Fruit fly (Drosophila melanogaster) whole organism, prepupa: ENCODE measurements around the gene GluRIIE.

Source experiments
- CG10631 ChIP-seq: fragments of 200-800 bp; sonication (Bioruptor generic); optimal IDR thresholded peaks from 2 replicates; lab custom pipeline; 2016; ENCODE audit warnings: missing biosample characterization, missing genetic modification characterization
- CG10669 ChIP-seq: fragments of 200-800 bp; sonication (Bioruptor generic); optimal IDR thresholded peaks from 3 replicates; lab custom pipeline; 2018; ENCODE audit warnings: missing biosample characterization, mild to moderate bottlenecking, missing genetic modification characterization, moderate library complexity
- CG11762 ChIP-seq: fragments of 200-800 bp; sonication (Bioruptor generic); optimal IDR thresholded peaks from 3 replicates; lab custom pipeline; 2016; ENCODE audit warnings: missing biosample characterization, missing genetic modification characterization; ENCODE audit not compliant: insufficient read depth
- CG15336 ChIP-seq: fragments of 200-800 bp; sonication (Bioruptor generic); IDR thresholded peaks from 2 replicates; pipeline ENCODE4 v1.3.6; 2022; ENCODE audit warnings: missing biosample characterization, missing genetic modification characterization
- CG1621 ChIP-seq: fragments of 200-800 bp; sonication (Bioruptor generic); optimal IDR thresholded peaks from 3 replicates; lab custom pipeline; 2018; ENCODE audit warnings: missing biosample characterization, mild to moderate bottlenecking, missing genetic modification characterization
- CG3032 ChIP-seq: fragments of 200-800 bp; optimal IDR thresholded peaks from 2 replicates; lab custom pipeline; 2019; ENCODE audit warnings: missing biosample characterization, mild to moderate bottlenecking, missing genetic modification characterization, moderate library complexity
- CG32006 ChIP-seq: fragments of 200-800 bp; sonication (Bioruptor generic); optimal IDR thresholded peaks from 3 replicates; lab custom pipeline; 2017; ENCODE audit warnings: missing biosample characterization, mild to moderate bottlenecking, missing genetic modification characterization
- CG34406 ChIP-seq: fragments of 200-800 bp; sonication (Bioruptor generic); optimal IDR thresholded peaks from 3 replicates; lab custom pipeline; 2016; ENCODE audit warnings: missing biosample characterization, missing genetic modification characterization
- CG4318 ChIP-seq: fragments of 200-800 bp; sonication (Bioruptor generic); optimal IDR thresholded peaks from 3 replicates; lab custom pipeline; 2017; ENCODE audit warnings: missing biosample characterization, mild to moderate bottlenecking, missing genetic modification characterization
- CG6163 ChIP-seq: fragments of 200-800 bp; sonication (Bioruptor generic); IDR thresholded peaks from 3 replicates; pipeline ENCODE4 v1.3.6; 2022; ENCODE audit warnings: missing biosample characterization, missing genetic modification characterization
- CG6276 ChIP-seq: fragments of 200-800 bp; sonication (Bioruptor generic); optimal IDR thresholded peaks from 2 replicates; lab custom pipeline; 2017; ENCODE audit warnings: missing biosample characterization, mild to moderate bottlenecking, missing genetic modification characterization
- CG6792 ChIP-seq: fragments of 200-800 bp; sonication (Bioruptor generic); optimal IDR thresholded peaks from 3 replicates; lab custom pipeline; 2016; ENCODE audit warnings: missing biosample characterization, missing genetic modification characterization
- CG6808 ChIP-seq: fragments of 200-800 bp; sonication (Bioruptor generic); optimal IDR thresholded peaks from 3 replicates; lab custom pipeline; 2017; ENCODE audit warnings: missing biosample characterization, missing genetic modification characterization, mild to moderate bottlenecking, moderate library complexity, missing genetic modification reagents
- CG6854 ChIP-seq: fragments of 200-800 bp; sonication (Bioruptor generic); optimal IDR thresholded peaks from 2 replicates; lab custom pipeline; 2017; ENCODE audit warnings: missing biosample characterization, mild to moderate bottlenecking, missing genetic modification characterization
- CG8119 ChIP-seq: fragments of 200-800 bp; sonication (Bioruptor generic); IDR thresholded peaks from 3 replicates; pipeline ENCODE4 v1.3.6; 2022; ENCODE audit warnings: missing biosample characterization, missing genetic modification characterization
- CG8319 ChIP-seq: fragments of 200-800 bp; sonication (Bioruptor generic); optimal IDR thresholded peaks from 3 replicates; lab custom pipeline; 2016; ENCODE audit warnings: missing biosample characterization, missing genetic modification characterization
- CG8632 ChIP-seq: fragments of 200-800 bp; sonication (Bioruptor generic); optimal IDR thresholded peaks from 3 replicates; lab custom pipeline; 2016; ENCODE audit warnings: missing biosample characterization, missing genetic modification characterization
- Eip75B ChIP-seq: fragments of 200-800 bp; sonication (Bioruptor generic); optimal IDR thresholded peaks from 3 replicates; lab custom pipeline; 2016; ENCODE audit warnings: missing biosample characterization, missing genetic modification characterization
- Eip93F ChIP-seq: fragments of 200-800 bp; sonication (Bioruptor generic); optimal IDR thresholded peaks from 2 replicates; lab custom pipeline; 2016; ENCODE audit warnings: missing biosample characterization, mild to moderate bottlenecking, missing genetic modification characterization
- Ets21C ChIP-seq: fragments of 200-800 bp; sonication (Bioruptor generic); optimal IDR thresholded peaks from 3 replicates; lab custom pipeline; 2016; ENCODE audit warnings: missing biosample characterization, missing genetic modification characterization
- Gug ChIP-seq: fragments of 200-800 bp; sonication (Bioruptor generic); IDR thresholded peaks from 2 replicates; pipeline ENCODE4 v1.3.6; 2022; ENCODE audit warnings: missing biosample characterization, missing genetic modification characterization
- Hr38 ChIP-seq: sonication (Bioruptor generic); optimal IDR thresholded peaks from 2 replicates; lab custom pipeline; 2016; ENCODE audit warnings: missing biosample characterization, missing genetic modification characterization
- Hr4 ChIP-seq: fragments of 200-800 bp; sonication (Bioruptor generic); optimal IDR thresholded peaks from 3 replicates; lab custom pipeline; 2016; ENCODE audit warnings: missing biosample characterization, missing genetic modification characterization
- Lpt ChIP-seq: fragments of 200-800 bp; sonication (Bioruptor generic); optimal IDR thresholded peaks from 3 replicates; lab custom pipeline; 2016; ENCODE audit warnings: missing biosample characterization, missing genetic modification characterization
- Met ChIP-seq: fragments of 200-800 bp; sonication (Bioruptor generic); optimal IDR thresholded peaks from 3 replicates; lab custom pipeline; 2016; ENCODE audit warnings: missing biosample characterization, missing genetic modification characterization
- OdsH ChIP-seq: fragments of 200-800 bp; sonication (Bioruptor generic); optimal IDR thresholded peaks from 3 replicates; lab custom pipeline; 2016; ENCODE audit warnings: missing biosample characterization, missing genetic modification characterization
- Sox102F ChIP-seq: fragments of 200-800 bp; sonication (Bioruptor generic); optimal IDR thresholded peaks from 2 replicates; lab custom pipeline; 2016; ENCODE audit warnings: missing biosample characterization, mild to moderate bottlenecking, missing genetic modification characterization
- Sox14 ChIP-seq: fragments of 200-800 bp; sonication (Bioruptor generic); optimal IDR thresholded peaks from 3 replicates; lab custom pipeline; 2016; ENCODE audit warnings: missing biosample characterization, missing genetic modification characterization
- Sox15 ChIP-seq: fragments of 200-800 bp; sonication (Bioruptor generic); optimal IDR thresholded peaks from 3 replicates; lab custom pipeline; 2016; ENCODE audit warnings: missing biosample characterization, missing genetic modification characterization
- acj6 ChIP-seq: fragments of 200-800 bp; sonication (Bioruptor generic); optimal IDR thresholded peaks from 3 replicates; lab custom pipeline; 2016; ENCODE audit warnings: missing biosample characterization, missing genetic modification characterization
- dac ChIP-seq: fragments of 200-800 bp; sonication (Bioruptor generic); optimal IDR thresholded peaks from 2 replicates; lab custom pipeline; 2017; ENCODE audit warnings: missing biosample characterization, mild to moderate bottlenecking, missing genetic modification characterization
- dsx ChIP-seq: fragments of 200-800 bp; optimal IDR thresholded peaks from 3 replicates; lab custom pipeline; 2019; ENCODE audit warnings: missing biosample characterization, mild to moderate bottlenecking, missing genetic modification characterization, moderate library complexity; ENCODE audit not compliant: poor library complexity, severe bottlenecking
- eg ChIP-seq: fragments of 200-800 bp; sonication (Bioruptor generic); IDR thresholded peaks from 3 replicates; pipeline ENCODE4 v1.3.6; 2022; ENCODE audit warnings: missing biosample characterization, missing genetic modification characterization
- esn ChIP-seq: fragments of 200-800 bp; sonication (Bioruptor generic); optimal IDR thresholded peaks from 2 replicates; lab custom pipeline; 2016; ENCODE audit warnings: missing biosample characterization, mild to moderate bottlenecking, missing genetic modification characterization, moderate library complexity
- fd85E ChIP-seq: fragments of 200-800 bp; sonication (Bioruptor generic); optimal IDR thresholded peaks from 3 replicates; lab custom pipeline; 2016; ENCODE audit warnings: missing biosample characterization, missing genetic modification characterization
- fkh ChIP-seq: fragments of 200-800 bp; sonication (Bioruptor generic); optimal IDR thresholded peaks from 3 replicates; lab custom pipeline; 2017; ENCODE audit warnings: missing biosample characterization, mild to moderate bottlenecking, missing genetic modification characterization, moderate library complexity
- lz ChIP-seq: fragments of 200-800 bp; sonication (Bioruptor generic); optimal IDR thresholded peaks from 3 replicates; lab custom pipeline; 2016; ENCODE audit warnings: missing biosample characterization, missing genetic modification characterization
- net ChIP-seq: fragments of 200-800 bp; sonication (Bioruptor generic); optimal IDR thresholded peaks from 3 replicates; lab custom pipeline; 2016; ENCODE audit warnings: missing biosample characterization, missing genetic modification characterization
- pdm3 ChIP-seq: fragments of 200-800 bp; sonication (Bioruptor generic); optimal IDR thresholded peaks from 3 replicates; lab custom pipeline; 2016; ENCODE audit warnings: missing biosample characterization, missing genetic modification characterization
- spab ChIP-seq: fragments of 200-800 bp; sonication (Bioruptor generic); optimal IDR thresholded peaks from 2 replicates; lab custom pipeline; 2017; ENCODE audit warnings: missing biosample characterization, mild to moderate bottlenecking, missing genetic modification characterization, missing genetic modification reagents
- ss ChIP-seq, 2 experiments: fragments of 200-800 bp; sonication (Bioruptor generic); optimal IDR thresholded peaks; 2 replicates in 1 of 2; 3 replicates in 1 of 2; lab custom pipeline; 2017 to 2018; ENCODE audit warnings: mild to moderate bottlenecking in 2 of 2, missing biosample characterization in 2 of 2, missing genetic modification characterization in 2 of 2, moderate library complexity in 1 of 2
- vri ChIP-seq: fragments of 200-800 bp; sonication (Bioruptor generic); optimal IDR thresholded peaks from 3 replicates; lab custom pipeline; 2016; ENCODE audit warnings: missing biosample characterization, mild to moderate bottlenecking, missing genetic modification characterization

The GluRIIE gene

dm6 chr3R:20626123-20626522, 22.4 kb downstream of the GluRIIE start:
- TF ChIP-seq Gug (no peak), CG10669 (GFP tag; lab: Kevin White, UChicago) (no peak), OdsH (GFP tag; lab: Kevin White, UChicago) (no peak), net (GFP tag; lab: Kevin White, UChicago) (no peak), pdm3 (GFP tag; lab: Kevin White, UChicago) (no peak), vri (no peak), CG11762 (GFP tag; lab: Kevin White, UChicago) (no peak), CG4318 (GFP tag; lab: Kevin White, UChicago) (no peak), Sox14 (GFP tag; lab: Kevin White, UChicago) (no peak), Sox102F (GFP tag; lab: Kevin White, UChicago) (no peak), CG8632 (GFP tag; lab: Kevin White, UChicago) (no peak), CG6276 (no peak), CG6808 (GFP tag; lab: Kevin White, UChicago) (no peak), CG6163 (GFP tag; lab: Robert Waterston, UW) (no peak), spab (GFP tag; lab: Kevin White, UChicago) (no peak), lz (GFP tag; lab: Kevin White, UChicago) (no peak)

- TF ChIP-seq fd85E (no peak), CG11762 (GFP tag; lab: Kevin White, UChicago) (no peak), CG32006 (GFP tag; lab: Kevin White, UChicago) (no peak), Hr38 (GFP tag; lab: Kevin White, UChicago) (no peak), CG6163 (GFP tag; lab: Robert Waterston, UW) (no peak), CG4318 (GFP tag; lab: Kevin White, UChicago) (no peak), vri (no peak), CG8119 (no peak), Sox14 (GFP tag; lab: Kevin White, UChicago) (no peak), ss (GFP tag; optimal IDR thresholded peaks at IDR 0.05; lab: Kevin White, UChicago) (no peak), CG3032 (tag; lab: Kevin White, UChicago) (no peak), lz (GFP tag; lab: Kevin White, UChicago) (no peak), acj6 (GFP tag; lab: Kevin White, UChicago) (no peak), fkh (no peak), Eip75B (GFP tag; lab: Kevin White, UChicago) (no peak), dac (GFP tag; lab: Kevin White, UChicago) (no peak), CG8319 (GFP tag; lab: Kevin White, UChicago) (no peak), Hr4 (GFP tag; lab: Kevin White, UChicago) (no peak), CG34406 (no peak), CG10631 (GFP tag; lab: Kevin White, UChicago) (no peak)
- TF ChIP-seq, all 60 proteins: peak for 0
Measured at dm6 chr3R:20622297-20623168, 26.0 kb downstream of the GluRIIE start.

- TF ChIP-seq dsx (GFP tag; lab: Kevin White, UChicago), result no peak
- peak; percentile 8 for TF ChIP-seq Sox14 (GFP tag; lab: Kevin White, UChicago)
- no peak for TF ChIP-seq CG1621 (tag; lab: Kevin White, UChicago)
- no peak for TF ChIP-seq CG15336 (GFP tag; lab: Robert Waterston, UW)
Measured at dm6 chr3R:20621805-20622286, 26.7 kb downstream of the GluRIIE start, which contains the start of gene H. Gene H (plus strand): TSS chr3R:20621938.

dm6 chr3R:20618947-20619346, 29.6 kb downstream of the GluRIIE start:
- TF ChIP-seq CG15336 (GFP tag; lab: Robert Waterston, UW) (no peak), spab (GFP tag; lab: Kevin White, UChicago) (no peak), ss (GFP tag; optimal IDR thresholded peaks at IDR 0.05; lab: Kevin White, UChicago) (no peak), CG6792 (no peak), vri (no peak), Ets21C (GFP tag; lab: Kevin White, UChicago) (no peak), esn (GFP tag; lab: Kevin White, UChicago) (no peak), CG6854 (GFP tag; lab: Kevin White, UChicago) (no peak), Met (GFP tag; lab: Kevin White, UChicago) (no peak), Hr38 (GFP tag; lab: Kevin White, UChicago) (no peak), fkh (no peak), Lpt (GFP tag; lab: Kevin White, UChicago) (no peak), Sox15 (GFP tag; lab: Kevin White, UChicago) (no peak), eg (GFP tag; lab: Robert Waterston, UW) (no peak), CG8632 (GFP tag; lab: Kevin White, UChicago) (no peak), Sox14 (GFP tag; lab: Kevin White, UChicago) (no peak), Eip93F (GFP tag; lab: Kevin White, UChicago) (no peak), pdm3 (GFP tag; lab: Kevin White, UChicago) (no peak)
